Worm (Caenorhabditis elegans): ENCODE data around the gene F35F10.6.

DNA sequence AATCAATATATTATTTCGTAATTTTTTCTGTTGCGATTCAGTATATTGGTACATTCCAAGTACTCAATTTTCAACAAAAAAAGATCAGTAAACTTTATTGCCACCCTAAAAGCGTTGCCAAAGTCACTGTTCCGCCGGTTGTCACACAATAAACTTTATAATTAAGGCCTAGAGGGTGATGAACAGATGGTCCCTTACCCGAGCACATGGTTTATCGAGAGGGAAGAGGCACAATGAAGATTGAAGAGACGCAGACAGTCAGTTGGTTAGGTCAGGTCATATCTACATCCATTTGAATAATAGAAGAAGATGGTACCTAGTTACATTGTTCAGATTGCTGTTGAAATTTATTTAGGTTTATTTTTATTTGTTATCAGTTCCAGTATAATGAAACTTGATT, 32.4 kb downstream of the F35F10.6 start:
- TF ChIP-seq ets-4 (tag; optimal IDR thresholded peaks at IDR 0.05): no peak
- TF ChIP-seq pqm-1 (tag; optimal IDR thresholded peaks at IDR 0.05): no peak
- no peak for TF ChIP-seq fkh-10 (GFP tag; optimal IDR thresholded peaks at IDR 0.05)
- TF ChIP-seq che-1 (tag; optimal IDR thresholded peaks at IDR 0.05): no peak
- TF ChIP-seq pha-2 (tag; optimal IDR thresholded peaks at IDR 0.05): no peak
